Worm (Caenorhabditis elegans): Measurements from ENCODE around the gene sysm-1.

sysm-1 gene

ce11 chrII:9128132-9128531, 45.1 kb upstream of the sysm-1 start (continued):
- TF ChIP-seq unc-62 (GFP tag; optimal IDR thresholded peaks at IDR 0.05 in 1 of 2) (peak in 1 of 2 experiments; percentile 45), unc-62 (tag; optimal IDR thresholded peaks at IDR 0.05) (no peak), fkh-10 (GFP tag; optimal IDR thresholded peaks at IDR 0.05) (no peak), mdl-1 (tag; optimal IDR thresholded peaks at IDR 0.05) (peak; percentile 21 to 36), mxl-2 (GFP tag; conservative IDR thresholded peaks at IDR 0.05) (no peak), daf-8 (GFP tag; IDR thresholded peaks at IDR 0.05) (no peak), nhr-42 (GFP tag; IDR thresholded peaks at IDR 0.05) (no peak), saeg-2 (GFP tag; IDR thresholded peaks at IDR 0.05) (no peak), ztf-11 (tag; optimal IDR thresholded peaks at IDR 0.05) (no peak), Y75B8A.6 (GFP tag; IDR thresholded peaks at IDR 0.05) (0 out of 2 replicates have a peak, but pooled peaks have one; percentile 13), ama-1 (optimal IDR thresholded peaks at IDR 0.05) (peak; percentile 70), zip-2 (tag; optimal IDR thresholded peaks at IDR 0.05) (peak; percentile 38), gei-8 (GFP tag; optimal IDR thresholded peaks at IDR 0.05) (no peak), daf-12 (tag; optimal IDR thresholded peaks at IDR 0.05) (no peak), lim-7 (GFP tag; IDR thresholded peaks at IDR 0.05) (no peak), T20F7.1 (GFP tag; optimal IDR thresholded peaks at IDR 0.05) (peak; percentile 20), php-3 (GFP tag; IDR thresholded peaks at IDR 0.05) (0 out of 2 replicates have a peak, but pooled peaks have one; percentile 12), mep-1 (tag; optimal IDR thresholded peaks at IDR 0.05) (peak; percentile 40)

- TF ChIP-seq rbr-2 (tag; optimal IDR thresholded peaks at IDR 0.05) (no peak), unc-62 (GFP tag; optimal IDR thresholded peaks at IDR 0.05 in 1 of 2) (peak in 1 of 2 experiments; percentile 7), unc-62 (tag; optimal IDR thresholded peaks at IDR 0.05) (no peak), D1046.2 (GFP tag; IDR thresholded peaks at IDR 0.05) (no peak), zfp-2 (tag; optimal IDR thresholded peaks at IDR 0.05) (no peak), Y5F2A.4 (GFP tag; optimal IDR thresholded peaks at IDR 0.05) (no peak), fkh-10 (GFP tag; optimal IDR thresholded peaks at IDR 0.05) (no peak), T26A8.4 (GFP tag; IDR thresholded peaks at IDR 0.05) (no peak), nhr-42 (GFP tag; IDR thresholded peaks at IDR 0.05) (no peak), aha-1 (tag) (peak; percentile 93), unc-130 (GFP tag; optimal IDR thresholded peaks at IDR 0.05) (no peak), hlh-30 (tag; optimal IDR thresholded peaks at IDR 0.05; ENCODE audit: insufficient read depth) (no peak), F37D6.2 (tag; optimal IDR thresholded peaks at IDR 0.05) (no peak), hmg-1.1 (GFP tag; IDR thresholded peaks at IDR 0.05) (0 out of 2 replicates have a peak, but pooled peaks have one; percentile 0), daf-8 (GFP tag; IDR thresholded peaks at IDR 0.05) (no peak), zip-2 (tag; optimal IDR thresholded peaks at IDR 0.05) (no peak), zag-1 (tag; optimal IDR thresholded peaks at IDR 0.05) (no peak), aly-2 (tag; optimal IDR thresholded peaks at IDR 0.05) (no peak), mes-2 (tag; optimal IDR thresholded peaks at IDR 0.05; ENCODE audit: poor library complexity, severe bottlenecking) (no peak), F44E2.7 (GFP tag; IDR thresholded peaks at IDR 0.05) (no peak), zip-11 (GFP tag; IDR thresholded peaks at IDR 0.05) (no peak), lir-3 (tag; optimal IDR thresholded peaks at IDR 0.05) (no peak)
These were observed 44.4 kb upstream of the sysm-1 start for ce11 chrII:9127379-9127778.

ce11 chrII:9126965-9127364, 44.0 kb upstream of the sysm-1 start:
- TF ChIP-seq ama-1 (optimal IDR thresholded peaks at IDR 0.05) (peak; percentile 27), spr-3 (GFP tag; optimal IDR thresholded peaks at IDR 0.05) (no peak), mxl-3 (GFP tag; optimal IDR thresholded peaks at IDR 0.05) (no peak), madf-9 (GFP tag; conservative IDR thresholded peaks at IDR 0.05) (no peak), hmg-1.1 (GFP tag; IDR thresholded peaks at IDR 0.05) (0 out of 2 replicates have a peak, but pooled peaks have one; percentile 10), ztf-11 (tag; optimal IDR thresholded peaks at IDR 0.05) (no peak), daf-8 (GFP tag; IDR thresholded peaks at IDR 0.05) (no peak), pqm-1 (tag; optimal IDR thresholded peaks at IDR 0.05) (no peak), nhr-42 (GFP tag; IDR thresholded peaks at IDR 0.05) (0 out of 2 replicates have a peak, but pooled peaks have one; percentile 30), hlh-11 (tag; optimal IDR thresholded peaks at IDR 0.05) (peak; percentile 71), arid-1 (GFP tag; conservative IDR thresholded peaks at IDR 0.05) (0 out of 2 replicates have a peak, but pooled peaks have one; percentile 35), nhr-6 (tag; optimal IDR thresholded peaks at IDR 0.05) (peak; percentile 87), jun-1 (tag; optimal IDR thresholded peaks at IDR 0.05) (no peak), aly-2 (tag; optimal IDR thresholded peaks at IDR 0.05) (no peak), hlh-30 (tag; optimal IDR thresholded peaks at IDR 0.05; ENCODE audit: insufficient read depth) (peak; percentile 50), nhr-28 (tag; optimal IDR thresholded peaks at IDR 0.05) (peak; percentile 25), lin-15B (tag; optimal IDR thresholded peaks at IDR 0.05) (no peak), dve-1 (tag; optimal IDR thresholded peaks at IDR 0.05; ENCODE audit: insufficient read depth) (peak; percentile 65), attf-4 (tag; optimal IDR thresholded peaks at IDR 0.05) (no peak), ztf-7 (tag; optimal IDR thresholded peaks at IDR 0.05) (no peak), pha-4 (GFP tag; IDR thresholded peaks at IDR 0.05) (no peak), pha-4 (tag; optimal IDR thresholded peaks at IDR 0.05) (peak; percentile 95)
